Fruit fly (Drosophila melanogaster): ENCODE results near the gene mRpS31.
A peak's percentile ranks its signal among the peaks of the same experiment; 100 is the strongest.

Gene mRpS31

dm6 chr3L:16024276-16025019 is 19.5 kb downstream of the mRpS31 start:
- no peak for TF ChIP-seq CG11617 (GFP tag; optimal IDR thresholded peaks at IDR 0.05)
- TF ChIP-seq CG12768 (GFP tag; optimal IDR thresholded peaks at IDR 0.05): no peak
- no peak for TF ChIP-seq toe (GFP tag; optimal IDR thresholded peaks at IDR 0.05)
- no peak for TF ChIP-seq CG1620 (GFP tag; optimal IDR thresholded peaks at IDR 0.05)
- no peak for TF ChIP-seq CG7101 (tag; optimal IDR thresholded peaks at IDR 0.05)
- TF ChIP-seq cnc (optimal IDR thresholded peaks at IDR 0.05): no peak
- TF ChIP-seq ovo (GFP tag; optimal IDR thresholded peaks at IDR 0.05): no peak
- TF ChIP-seq CG14711 (tag; optimal IDR thresholded peaks at IDR 0.05): no peak
- no peak for TF ChIP-seq bab1 (GFP tag; optimal IDR thresholded peaks at IDR 0.05)
- TF ChIP-seq tj (GFP tag; optimal IDR thresholded peaks at IDR 0.05): no peak
- TF ChIP-seq CG5204 (GFP tag; optimal IDR thresholded peaks at IDR 0.05): no peak
- no peak for TF ChIP-seq CG7045 (GFP tag; optimal IDR thresholded peaks at IDR 0.05)
- no peak for TF ChIP-seq kay (GFP tag; ENCODE audit: borderline replicate concordance)
- no peak for TF ChIP-seq Hr96 (GFP tag; optimal IDR thresholded peaks at IDR 0.05)
- TF ChIP-seq cic (GFP tag; optimal IDR thresholded peaks at IDR 0.05): no peak
- TF ChIP-seq Mnt (GFP tag; optimal IDR thresholded peaks at IDR 0.05): no peak

dm6 chr3L:16025020-16025680 is 20.2 kb downstream of the mRpS31 start:
- TF ChIP-seq CG7101 (tag; optimal IDR thresholded peaks at IDR 0.05): no peak
- no peak for TF ChIP-seq CG5204 (GFP tag; optimal IDR thresholded peaks at IDR 0.05)
- no peak for TF ChIP-seq Clk (GFP tag; optimal IDR thresholded peaks at IDR 0.05)
- TF ChIP-seq Crg-1 (GFP tag; optimal IDR thresholded peaks at IDR 0.05): no peak
- no peak for TF ChIP-seq ovo (GFP tag; optimal IDR thresholded peaks at IDR 0.05)
- TF ChIP-seq CG7045 (GFP tag; optimal IDR thresholded peaks at IDR 0.05): no peak
- no peak for TF ChIP-seq CG14711 (tag; optimal IDR thresholded peaks at IDR 0.05)
- TF ChIP-seq CG33017 (tag; optimal IDR thresholded peaks at IDR 0.05): no peak

DNA sequence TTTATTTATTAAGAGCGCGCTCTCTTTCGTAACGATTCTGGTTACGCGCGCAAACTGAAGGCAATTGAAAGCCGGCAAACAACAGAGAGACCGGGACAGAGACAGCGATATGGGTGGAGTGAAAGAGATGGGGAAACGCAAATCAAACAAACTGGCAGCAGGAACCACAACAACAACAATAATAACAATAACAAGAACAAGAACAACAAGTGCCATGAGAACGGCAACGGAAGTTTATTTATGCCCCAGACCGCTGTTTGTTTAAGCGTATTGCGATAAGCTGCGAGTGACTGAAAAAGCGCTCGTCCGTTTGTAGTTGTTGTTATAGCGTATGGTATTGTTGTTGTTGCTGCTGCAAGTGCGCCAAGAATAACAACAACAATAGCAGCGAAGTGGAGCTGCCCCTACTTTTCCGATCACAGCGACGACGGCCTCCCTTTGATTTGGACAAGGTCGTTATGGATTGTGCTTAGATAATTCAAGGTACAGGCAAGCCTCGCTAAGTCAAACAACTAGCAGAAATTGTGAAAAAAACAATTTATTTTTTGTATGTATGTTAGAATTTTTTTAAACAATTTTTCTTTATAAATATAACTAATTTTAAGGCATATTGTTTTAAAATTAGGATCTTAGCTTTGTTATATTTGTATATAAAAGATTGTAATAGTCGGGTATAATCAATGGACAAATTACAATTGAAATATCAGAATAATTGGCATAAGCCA is 21.2 kb downstream of the mRpS31 start:
- TF ChIP-seq CG33017 (tag; optimal IDR thresholded peaks at IDR 0.05): no peak
- peak; percentile 13 for TF ChIP-seq Hr96 (GFP tag; optimal IDR thresholded peaks at IDR 0.05)
- no peak for TF ChIP-seq bab1 (GFP tag; optimal IDR thresholded peaks at IDR 0.05)
- peak; percentile 95 for TF ChIP-seq cic (GFP tag; optimal IDR thresholded peaks at IDR 0.05)
- no peak for TF ChIP-seq CG7045 (GFP tag; optimal IDR thresholded peaks at IDR 0.05)
- peak; percentile 40 for TF ChIP-seq CG7101 (tag; optimal IDR thresholded peaks at IDR 0.05)
- no peak for TF ChIP-seq CG14711 (tag; optimal IDR thresholded peaks at IDR 0.05)
- TF ChIP-seq CG11617 (GFP tag; optimal IDR thresholded peaks at IDR 0.05): no peak
- peak; percentile 68 for TF ChIP-seq ovo (GFP tag; optimal IDR thresholded peaks at IDR 0.05)
- TF ChIP-seq CG5204 (GFP tag; optimal IDR thresholded peaks at IDR 0.05): no peak
- TF ChIP-seq kay (GFP tag; ENCODE audit: borderline replicate concordance): no peak
- no peak for TF ChIP-seq toe (GFP tag; optimal IDR thresholded peaks at IDR 0.05)
- TF ChIP-seq Clk (GFP tag; optimal IDR thresholded peaks at IDR 0.05): no peak
- TF ChIP-seq Crg-1 (GFP tag; optimal IDR thresholded peaks at IDR 0.05): peak; percentile 35
- no peak for TF ChIP-seq tj (GFP tag; optimal IDR thresholded peaks at IDR 0.05)
- peak; percentile 53 for TF ChIP-seq CG12768 (GFP tag; optimal IDR thresholded peaks at IDR 0.05)
- no peak for TF ChIP-seq pad (GFP tag; optimal IDR thresholded peaks at IDR 0.05)
- no peak for TF ChIP-seq CG1620 (GFP tag; optimal IDR thresholded peaks at IDR 0.05)
- no peak for TF ChIP-seq cnc (optimal IDR thresholded peaks at IDR 0.05)
- TF ChIP-seq Mnt (GFP tag; optimal IDR thresholded peaks at IDR 0.05): no peak

dm6 chr3L:16027163-16027633 is 22.2 kb downstream of the mRpS31 start:
- TF ChIP-seq cnc (optimal IDR thresholded peaks at IDR 0.05): no peak
- TF ChIP-seq bab1 (GFP tag; optimal IDR thresholded peaks at IDR 0.05): no peak
- TF ChIP-seq CG7045 (GFP tag; optimal IDR thresholded peaks at IDR 0.05): peak; percentile 35
- peak; percentile 80 for TF ChIP-seq cic (GFP tag; optimal IDR thresholded peaks at IDR 0.05)
- TF ChIP-seq CG7101 (tag; optimal IDR thresholded peaks at IDR 0.05): no peak
- TF ChIP-seq CG1620 (GFP tag; optimal IDR thresholded peaks at IDR 0.05): no peak
- TF ChIP-seq CG5204 (GFP tag; optimal IDR thresholded peaks at IDR 0.05): no peak
- no peak for TF ChIP-seq tj (GFP tag; optimal IDR thresholded peaks at IDR 0.05)
- peak; percentile 20 for TF ChIP-seq CG12768 (GFP tag; optimal IDR thresholded peaks at IDR 0.05)
- TF ChIP-seq CG33017 (tag; optimal IDR thresholded peaks at IDR 0.05): peak; percentile 18
- peak; percentile 15 for TF ChIP-seq toe (GFP tag; optimal IDR thresholded peaks at IDR 0.05)

DNA sequence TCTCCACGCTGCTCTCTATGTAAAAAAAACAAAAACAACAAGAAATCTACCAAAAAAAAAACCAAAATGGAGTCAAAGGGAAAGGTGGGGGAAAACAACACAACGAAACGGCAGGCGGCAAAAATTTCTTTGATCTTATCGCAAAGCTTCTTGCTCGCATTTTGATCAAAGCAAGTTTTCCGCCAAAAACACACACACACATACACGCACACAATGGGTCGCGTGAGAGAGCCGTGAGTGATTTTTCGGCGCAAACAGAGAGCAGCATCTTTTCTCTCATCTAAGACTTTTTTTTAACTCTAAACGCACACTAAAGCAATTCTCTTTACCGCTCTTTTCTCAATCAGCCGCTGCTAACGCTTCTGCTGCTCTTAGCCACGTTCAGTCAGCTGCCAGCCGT is 23.9 kb downstream of the mRpS31 start:
- TF ChIP-seq cic (GFP tag; optimal IDR thresholded peaks at IDR 0.05) (no peak), CG7045 (GFP tag; optimal IDR thresholded peaks at IDR 0.05) (no peak), Hr96 (GFP tag; optimal IDR thresholded peaks at IDR 0.05) (no peak), bab1 (GFP tag; optimal IDR thresholded peaks at IDR 0.05) (no peak), Crg-1 (GFP tag; optimal IDR thresholded peaks at IDR 0.05) (no peak), CG33017 (tag; optimal IDR thresholded peaks at IDR 0.05) (no peak), CG1620 (GFP tag; optimal IDR thresholded peaks at IDR 0.05) (no peak), CG7101 (tag; optimal IDR thresholded peaks at IDR 0.05) (no peak)

All from whole organism, adult.